Worm (Caenorhabditis elegans): ENCODE data around the gene C10A4.10.

The C10A4.10 gene

ce11 chrX:7390270-7390669 lies 8.4 kb upstream of the C10A4.10 start, which contains the start of gene C10A4.6:
Gene C10A4.6, plus strand, starts transcription at chrX:7390570.
- TF ChIP-seq mes-4 (tag; optimal IDR thresholded peaks at IDR 0.05) (no peak), Y95B8A.8 (GFP tag; IDR thresholded peaks at IDR 0.05) (no peak), egl-18 (GFP tag; IDR thresholded peaks at IDR 0.05) (no peak), F23B12.7 (tag; optimal IDR thresholded peaks at IDR 0.05; ENCODE audit: insufficient read depth) (no peak), dpff-1 (tag; optimal IDR thresholded peaks at IDR 0.05) (no peak), K12H6.12 (tag; optimal IDR thresholded peaks at IDR 0.05) (no peak), lin-35 (GFP tag; optimal IDR thresholded peaks at IDR 0.05) (no peak), Y53G8AR.9 (GFP tag; conservative IDR thresholded peaks at IDR 0.05) (no peak), akir-1 (GFP tag; optimal IDR thresholded peaks at IDR 0.05) (no peak)

DNA sequence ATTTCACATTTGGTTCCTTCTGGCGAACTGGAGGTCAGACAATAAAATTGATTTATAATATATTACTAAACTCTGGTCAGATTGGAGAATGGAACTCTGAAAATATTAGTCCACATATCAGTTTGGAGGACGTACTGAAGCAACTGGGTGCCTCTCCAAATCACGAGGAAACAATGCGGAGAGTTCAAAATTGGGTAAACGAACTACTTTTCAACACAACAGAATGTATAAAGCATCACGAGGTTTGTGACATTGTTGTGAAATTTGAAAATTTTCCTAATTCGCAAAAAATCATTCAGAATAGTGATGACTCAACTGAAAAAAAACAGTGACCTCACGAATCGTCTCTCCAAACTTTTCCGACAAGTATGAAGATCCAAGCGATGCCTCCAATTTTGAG lies 5.5 kb upstream of the C10A4.10 start, which contains the start of gene gad-2:
TSS of gene gad-2 (plus strand) at position 301 of the 400 bp plus-strand sequence.
- TF ChIP-seq chd-7 (tag; optimal IDR thresholded peaks at IDR 0.05) (no peak), repo-1 (tag; optimal IDR thresholded peaks at IDR 0.05) (no peak), dpl-1 (GFP tag; optimal IDR thresholded peaks at IDR 0.05) (no peak), ztf-6 (GFP tag; IDR thresholded peaks at IDR 0.05) (no peak), madf-6 (GFP tag; IDR thresholded peaks at IDR 0.05) (no peak), hsf-1 (GFP tag; IDR thresholded peaks at IDR 0.05) (no peak), ztf-3 (GFP tag; optimal IDR thresholded peaks at IDR 0.05) (no peak), ekl-4 (GFP tag; IDR thresholded peaks at IDR 0.05) (no peak), mxl-1 (tag; optimal IDR thresholded peaks at IDR 0.05) (no peak), somi-1 (GFP tag; optimal IDR thresholded peaks at IDR 0.05) (no peak), ztf-22 (GFP tag; optimal IDR thresholded peaks at IDR 0.05) (no peak), ztf-25 (GFP tag; IDR thresholded peaks at IDR 0.05) (no peak), tlf-1 (GFP tag; optimal IDR thresholded peaks at IDR 0.05) (no peak), attf-6 (GFP tag; IDR thresholded peaks at IDR 0.05) (no peak), zim-3 (tag; optimal IDR thresholded peaks at IDR 0.05) (no peak), F22D6.2 (tag; optimal IDR thresholded peaks at IDR 0.05) (no peak), B0336.3 (GFP tag; IDR thresholded peaks at IDR 0.05) (no peak), F33H1.4 (GFP tag; IDR thresholded peaks at IDR 0.05) (no peak)

DNA sequence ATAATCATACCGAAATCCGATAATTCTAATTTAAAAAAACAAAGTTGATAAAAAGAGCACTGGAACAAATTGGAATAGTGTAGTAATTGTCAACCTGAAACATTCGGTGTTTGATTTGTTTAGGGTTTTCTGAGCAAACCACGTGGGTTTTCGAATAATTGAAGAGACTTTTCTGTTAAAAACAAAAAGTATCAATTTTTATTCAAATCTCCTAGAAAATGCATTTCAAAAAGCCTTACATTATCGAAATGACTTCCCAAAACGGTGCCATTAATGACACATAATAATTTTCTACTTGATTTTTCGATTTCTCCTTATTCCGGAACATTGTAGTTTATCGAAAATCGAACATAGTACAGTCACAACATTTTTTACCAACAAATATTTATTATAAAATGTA lies 749 bp upstream of the C10A4.10 start, which contains the start of gene C10A4.13:
TSS of gene C10A4.13 (minus strand) at position 101 of the 400 bp plus-strand sequence.
- no peak for TF ChIP-seq sdz-38 (tag; optimal IDR thresholded peaks at IDR 0.05)

DNA sequence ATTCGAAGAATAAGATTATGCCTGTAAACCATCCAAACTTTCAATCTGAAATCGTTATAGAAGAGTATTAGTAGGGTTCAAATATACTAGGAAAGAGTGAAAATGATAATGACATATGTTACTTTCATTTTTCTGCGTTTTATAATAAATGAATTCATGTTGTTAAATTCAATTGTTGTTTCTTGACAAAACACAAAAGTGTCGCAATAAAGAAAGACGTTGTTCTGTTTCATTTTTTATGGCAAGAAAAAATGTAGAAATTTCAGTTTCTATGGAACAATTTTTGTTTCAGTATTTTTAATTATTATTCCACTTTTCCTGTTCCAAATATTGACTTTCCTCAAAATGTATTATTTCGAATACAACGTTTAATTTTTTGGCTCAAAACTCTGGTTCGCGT lies 2.1 kb downstream of the C10A4.10 start, which contains the start of gene C10A4.4:
TSS of gene C10A4.4 (plus strand) at position 301 of the 400 bp plus-strand sequence.
- TF ChIP-seq F49E8.2 (tag; optimal IDR thresholded peaks at IDR 0.05; ENCODE audit: insufficient read depth) (no peak), lsl-1 (GFP tag; optimal IDR thresholded peaks at IDR 0.05) (no peak), T07F8.4 (tag; optimal IDR thresholded peaks at IDR 0.05) (no peak), ccch-3 (GFP tag; optimal IDR thresholded peaks at IDR 0.05) (no peak), F57C9.4 (tag; optimal IDR thresholded peaks at IDR 0.05) (no peak), tbp1 (GFP tag; optimal IDR thresholded peaks at IDR 0.05) (no peak), hsf-1 (GFP tag; IDR thresholded peaks at IDR 0.05) (no peak), athp-1 (tag; optimal IDR thresholded peaks at IDR 0.05) (no peak), sdz-38 (tag; optimal IDR thresholded peaks at IDR 0.05) (no peak), snpc-3.4 (tag; optimal IDR thresholded peaks at IDR 0.05) (no peak), lir-1 (GFP tag; conservative IDR thresholded peaks at IDR 0.05) (no peak), tlf-1 (GFP tag; optimal IDR thresholded peaks at IDR 0.05) (no peak), sptf-2 (GFP tag; optimal IDR thresholded peaks at IDR 0.05) (no peak), B0261.1 (tag; optimal IDR thresholded peaks at IDR 0.05) (no peak), pbrm-1 (GFP tag; IDR thresholded peaks at IDR 0.05) (no peak), ZK185.1 (tag; optimal IDR thresholded peaks at IDR 0.05; ENCODE audit: poor library complexity, severe bottlenecking) (no peak), Y67H2A.10 (GFP tag; conservative IDR thresholded peaks at IDR 0.05) (no peak), T26A5.8 (tag; optimal IDR thresholded peaks at IDR 0.05) (no peak), Y53F4B.3 (GFP tag; IDR thresholded peaks at IDR 0.05) (no peak), die-1 (tag; optimal IDR thresholded peaks at IDR 0.05) (no peak)
